Fruit fly (Drosophila melanogaster): ENCODE data around the gene CG12224.
"Not testable (repeated sequence)": the region's sequence is repeated elsewhere in the genome, so short reads cannot be mapped to it uniquely, and the experiment has no call there.

dm6 chr3R:11958235-11958634, 23.6 kb downstream of the CG12224 start, which contains the start of gene Hsp70Ab:
- not testable (repeated sequence) for TF ChIP-seq N (GFP tag; optimal IDR thresholded peaks at IDR 0.05); woc (GFP tag; optimal IDR thresholded peaks at IDR 0.05); ey (GFP tag; optimal IDR thresholded peaks at IDR 0.05); h (GFP tag; optimal IDR thresholded peaks at IDR 0.05); Jra (GFP tag; optimal IDR thresholded peaks at IDR 0.05); OdsH (GFP tag; optimal IDR thresholded peaks at IDR 0.05); CrebA (GFP tag; optimal IDR thresholded peaks at IDR 0.05; ENCODE audit: borderline replicate concordance); Abd-B (GFP tag; optimal IDR thresholded peaks at IDR 0.05); Dfd (GFP tag; optimal IDR thresholded peaks at IDR 0.05); psq (GFP tag; optimal IDR thresholded peaks at IDR 0.05)

Data from whole organism, wandering third instar larva.